Worm (Caenorhabditis elegans): ENCODE data around the gene ZK507.1.

Gene ZK507.1

ce11 chrIII:9053740-9054252, 47.3 kb downstream of the ZK507.1 start, which contains the start of gene R107.5 (continued):
- TF ChIP-seq unc-98 (GFP tag; IDR thresholded peaks at IDR 0.05) (peak; percentile 54; the same call in 1 of the 2 replicates), vab-15 (tag; optimal IDR thresholded peaks at IDR 0.05) (no peak), elt-3 (tag; optimal IDR thresholded peaks at IDR 0.05) (peak in 4 of 6 experiments; percentile 50 to 96 (median 81)), unc-86 (tag; optimal IDR thresholded peaks at IDR 0.05) (peak; percentile 83), nhr-90 (tag; optimal IDR thresholded peaks at IDR 0.05; ENCODE audit: poor library complexity) (peak; percentile 94), zip-4 (GFP tag; optimal IDR thresholded peaks at IDR 0.05) (peak; percentile 76), pax-3 (tag; optimal IDR thresholded peaks at IDR 0.05) (peak; percentile 91), snu-23 (GFP tag; optimal IDR thresholded peaks at IDR 0.05) (peak; percentile 99), hpl-2 (GFP tag; optimal IDR thresholded peaks at IDR 0.05) (no peak), sup-37 (GFP tag; optimal IDR thresholded peaks at IDR 0.05) (peak; percentile 65), C34B4.2 (tag; optimal IDR thresholded peaks at IDR 0.05) (peak; percentile 40), nhr-237 (tag; optimal IDR thresholded peaks at IDR 0.05) (peak; percentile 93), nhr-84 (tag; optimal IDR thresholded peaks at IDR 0.05) (no peak), ceh-88 (GFP tag; IDR thresholded peaks at IDR 0.05) (peak; percentile 84), hlh-4 (tag; optimal IDR thresholded peaks at IDR 0.05) (no peak), lsy-2 (tag; optimal IDR thresholded peaks at IDR 0.05) (peak; percentile 81 to 90), fkh-10 (GFP tag; optimal IDR thresholded peaks at IDR 0.05) (peak; percentile 4), lin-13 (GFP tag; optimal IDR thresholded peaks at IDR 0.05) (peak; percentile 89), C16A3.4 (tag; optimal IDR thresholded peaks at IDR 0.05) (peak; percentile 83), lin-39 (tag; optimal IDR thresholded peaks at IDR 0.05) (no peak), mep-1 (tag; optimal IDR thresholded peaks at IDR 0.05) (peak; percentile 94), unc-130 (tag; optimal IDR thresholded peaks at IDR 0.05) (peak; percentile 97), Y116A8C.19 (tag; optimal IDR thresholded peaks at IDR 0.05; ENCODE audit: borderline replicate concordance) (no peak), irx-1 (tag; optimal IDR thresholded peaks at IDR 0.05) (peak; percentile 83), efl-3 (GFP tag; optimal IDR thresholded peaks at IDR 0.05) (no peak), dsc-1 (tag; optimal IDR thresholded peaks at IDR 0.05) (peak; percentile 92), nhr-85 (tag) (peak; percentile 98), aha-1 (tag; optimal IDR thresholded peaks at IDR 0.05) (peak; percentile 58), unc-30 (tag; optimal IDR thresholded peaks at IDR 0.05) (no peak), fkh-8 (tag; optimal IDR thresholded peaks at IDR 0.05) (peak; percentile 99), lin-35 (GFP tag; optimal IDR thresholded peaks at IDR 0.05) (peak; percentile 82 to 88), ceh-90 (tag; optimal IDR thresholded peaks at IDR 0.05) (no peak)

DNA sequence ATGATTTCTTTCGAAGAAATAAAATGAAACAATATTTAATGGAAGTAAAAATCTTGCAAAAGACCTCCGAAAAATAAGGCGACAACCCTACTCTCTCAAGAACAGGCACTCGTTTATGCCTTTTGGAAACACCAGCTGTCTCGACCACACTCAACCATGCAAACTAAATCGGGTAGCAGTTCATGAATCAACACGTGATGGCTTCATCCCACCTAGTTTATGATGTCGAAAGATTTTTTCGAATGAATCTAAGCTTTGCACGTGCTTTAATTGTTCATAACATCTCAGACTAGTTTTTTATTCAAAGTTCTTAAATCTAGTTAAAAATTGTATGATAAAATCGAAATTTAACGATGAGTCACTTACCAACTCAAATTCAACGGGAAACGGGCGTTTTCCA, 47.8 kb downstream of the ZK507.1 start:
- TF ChIP-seq hpl-2 (GFP tag; optimal IDR thresholded peaks at IDR 0.05) (no peak), C34B4.2 (tag; optimal IDR thresholded peaks at IDR 0.05) (peak; percentile 19), swsn-7 (tag; optimal IDR thresholded peaks at IDR 0.05) (no peak), blmp-1 (tag; optimal IDR thresholded peaks at IDR 0.05) (no peak), lin-14 (GFP tag; optimal IDR thresholded peaks at IDR 0.05) (peak; percentile 3), aha-1 (tag; optimal IDR thresholded peaks at IDR 0.05) (no peak), nhr-85 (tag) (peak; percentile 47), ceh-82 (tag; optimal IDR thresholded peaks at IDR 0.05) (no peak), nhr-77 (tag; optimal IDR thresholded peaks at IDR 0.05) (no peak), nhr-76 (tag; optimal IDR thresholded peaks at IDR 0.05) (no peak), zip-4 (GFP tag; optimal IDR thresholded peaks at IDR 0.05) (no peak), isw-1 (GFP tag; IDR thresholded peaks at IDR 0.05) (no peak), pax-3 (tag; optimal IDR thresholded peaks at IDR 0.05) (no peak), fkh-8 (tag; optimal IDR thresholded peaks at IDR 0.05) (no peak), nhr-71 (tag; optimal IDR thresholded peaks at IDR 0.05) (no peak), C16A3.4 (tag; optimal IDR thresholded peaks at IDR 0.05) (no peak), egl-27 (tag; optimal IDR thresholded peaks at IDR 0.05) (no peak), grh-1 (GFP tag; IDR thresholded peaks at IDR 0.05) (no peak), efl-1 (optimal IDR thresholded peaks at IDR 0.05) (no peak), efl-1 (GFP tag; optimal IDR thresholded peaks at IDR 0.05 in 1 of 2) (no peak), tbx-2 (tag; optimal IDR thresholded peaks at IDR 0.05) (no peak), nhr-237 (tag; optimal IDR thresholded peaks at IDR 0.05) (peak; percentile 19), mab-9 (GFP tag; IDR thresholded peaks at IDR 0.05) (no peak), xbp-1 (tag; optimal IDR thresholded peaks at IDR 0.05) (no peak), ceh-90 (tag; optimal IDR thresholded peaks at IDR 0.05) (no peak), alr-1 (tag; optimal IDR thresholded peaks at IDR 0.05; ENCODE audit: borderline replicate concordance) (no peak), aly-2 (tag; optimal IDR thresholded peaks at IDR 0.05) (no peak), vab-15 (tag; optimal IDR thresholded peaks at IDR 0.05) (no peak), unc-62 (GFP tag; optimal IDR thresholded peaks at IDR 0.05) (no peak), mep-1 (tag; optimal IDR thresholded peaks at IDR 0.05) (no peak)

Data from whole organism, L1 larva.